Fruit fly (Drosophila melanogaster): ENCODE measurements around the gene Tgs1.

DNA sequence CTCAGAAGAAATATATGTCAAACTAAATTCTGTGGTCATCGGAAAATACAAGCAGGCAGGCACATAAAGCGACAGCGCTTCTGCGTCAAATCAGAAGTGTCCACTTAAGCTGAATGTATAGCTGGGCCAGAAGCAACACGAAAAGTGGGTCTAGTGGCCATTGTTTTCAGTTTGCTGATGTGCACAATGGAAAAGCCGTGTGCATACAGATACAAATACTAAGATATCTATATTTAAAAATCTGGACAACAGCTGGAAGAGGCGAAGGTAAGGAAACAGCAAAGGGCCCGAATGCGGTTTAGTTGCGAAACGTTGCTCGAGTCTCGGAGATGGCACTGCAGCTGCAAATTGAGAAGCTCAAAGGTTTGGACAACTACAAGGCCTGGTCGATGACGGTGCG is 4.5 kb upstream of the Tgs1 start, which contains the start of gene CG18598:
- TF ChIP-seq CG8478 (optimal IDR thresholded peaks at IDR 0.05), result no peak
- TF ChIP-seq CTCF (optimal IDR thresholded peaks at IDR 0.05), result no peak
